Fruit fly (Drosophila melanogaster) whole organism, larva: ENCODE results near the gene CG13983.

Experiments used
- noc ChIP-seq: fragments of 200-800 bp; sonication (Bioruptor generic); optimal IDR thresholded peaks from 3 replicates; lab custom pipeline; 2019; ENCODE audit warnings: missing biosample characterization, mild to moderate bottlenecking, missing genetic modification characterization, moderate library complexity

The CG13983 gene

dm6 chr2L:6264390-6264789 lies at the start of gene CG13983:
CG13983 (minus strand) TSS chr2L:6264490.
- TF ChIP-seq noc = no peak

- no peak for TF ChIP-seq noc
Measured at dm6 chr2L:6309879-6310278, 45.6 kb upstream of the CG13983 start.

- no peak for TF ChIP-seq noc
Measured at dm6 chr2L:6308651-6309050, 44.4 kb upstream of the CG13983 start, which contains the start of the genes CG43922 and CG13984. CG43922 (minus strand) TSS chr2L:6308751. CG13984 (plus strand) TSS chr2L:6308819.

dm6 chr2L:6306895-6307294 lies 42.6 kb upstream of the CG13983 start:
- TF ChIP-seq noc = no peak

dm6 chr2L:6301616-6302015 lies 37.3 kb upstream of the CG13983 start:
- TF ChIP-seq noc = no peak

- TF ChIP-seq noc = no peak
Measured at dm6 chr2L:6291605-6292004, 27.3 kb upstream of the CG13983 start.

- no peak for TF ChIP-seq noc
Measured at dm6 chr2L:6283376-6283775, 19.1 kb upstream of the CG13983 start.

dm6 chr2L:6280328-6280727 lies 16.0 kb upstream of the CG13983 start:
- no peak for TF ChIP-seq noc

- no peak for TF ChIP-seq noc
Measured at dm6 chr2L:6276815-6277214, 12.5 kb upstream of the CG13983 start.

dm6 chr2L:6275981-6276380 lies 11.7 kb upstream of the CG13983 start:
- no peak for TF ChIP-seq noc

dm6 chr2L:6273963-6274834 lies 9.9 kb upstream of the CG13983 start:
- TF ChIP-seq noc = no peak

- TF ChIP-seq noc = no peak
Measured at dm6 chr2L:6271384-6271783, 7.1 kb upstream of the CG13983 start.

- TF ChIP-seq noc = no peak
Measured at dm6 chr2L:6259629-6260028, 4.7 kb downstream of the CG13983 start.

- no peak for TF ChIP-seq noc
Measured at dm6 chr2L:6255488-6255887, 8.8 kb downstream of the CG13983 start, which contains the start of gene AANATL2. AANATL2 (plus strand) TSS chr2L:6255859.

dm6 chr2L:6253005-6253353 lies 11.3 kb downstream of the CG13983 start, which contains the start of gene Ddr:
Ddr (plus strand) TSS chr2L:6253123.
- TF ChIP-seq noc = no peak

dm6 chr2L:6252258-6253004 lies 11.9 kb downstream of the CG13983 start:
- TF ChIP-seq noc = no peak

- no peak for TF ChIP-seq noc
Measured at dm6 chr2L:6249421-6249820, 14.9 kb downstream of the CG13983 start.

- TF ChIP-seq noc = no peak
Measured at dm6 chr2L:6242026-6242425, 22.3 kb downstream of the CG13983 start.
